Worm (Caenorhabditis elegans) whole organism, mixed stage, embryonic: ENCODE measurements around the gene cul-4.

ENCODE experiments used
- M03D4.4 ChIP-seq: sonication (generic microtip); optimal IDR thresholded peaks from 2 replicates; lab custom pipeline; 2017; ENCODE audit warnings: mild to moderate bottlenecking, missing genetic modification characterization, missing compliant biosample characterization
- bed-3 ChIP-seq: fragments of 200-800 bp; sonication (Bioruptor generic); optimal IDR thresholded peaks from 3 replicates; lab custom pipeline; 2018; ENCODE audit warnings: mild to moderate bottlenecking, missing genetic modification characterization, moderate library complexity, missing compliant biosample characterization
- blmp-1 ChIP-seq: fragments of 150-350 bp; optimal IDR thresholded peaks from 2 replicates; lab custom pipeline; 2014; ENCODE audit warnings: missing biosample characterization, missing genetic modification characterization
- ceh-39 ChIP-seq: fragments of 150-350 bp; optimal IDR thresholded peaks from 2 replicates; lab custom pipeline; 2014; ENCODE audit warnings: missing biosample characterization, missing genetic modification characterization
- ceh-43 ChIP-seq: fragments of 200-800 bp; sonication (Bioruptor generic); optimal IDR thresholded peaks from 2 replicates; lab custom pipeline; 2018; ENCODE audit warnings: mild to moderate bottlenecking, missing genetic modification characterization, moderate library complexity, missing compliant biosample characterization
- ceh-83 ChIP-seq: fragments of 200-800 bp; sonication (Bioruptor generic); optimal IDR thresholded peaks from 2 replicates; lab custom pipeline; 2018; ENCODE audit warnings: mild to moderate bottlenecking, missing genetic modification characterization, missing compliant biosample characterization
- cnd-1 ChIP-seq: fragments of 200-800 bp; sonication (Bioruptor generic); optimal IDR thresholded peaks from 2 replicates; lab custom pipeline; 2018; ENCODE audit warnings: mild to moderate bottlenecking, missing genetic modification characterization, missing compliant biosample characterization
- drap-1 ChIP-seq: fragments of 200-800 bp; sonication (Bioruptor generic); optimal IDR thresholded peaks from 3 replicates; lab custom pipeline; 2018; ENCODE audit warnings: mild to moderate bottlenecking, missing genetic modification characterization, missing compliant biosample characterization
- elt-1 ChIP-seq: sonication (generic microtip); optimal IDR thresholded peaks from 2 replicates; lab custom pipeline; 2017; ENCODE audit warnings: missing genetic modification characterization, mild to moderate bottlenecking, missing compliant biosample characterization, antibody characterized with exemption, moderate library complexity, borderline replicate concordance; ENCODE audit not compliant: insufficient read depth
- elt-3 ChIP-seq: fragments of 150-350 bp; optimal IDR thresholded peaks from 2 replicates; lab custom pipeline; 2014; ENCODE audit warnings: missing biosample characterization, missing genetic modification characterization
- flh-1 ChIP-seq: fragments of 200-800 bp; sonication (Bioruptor generic); optimal IDR thresholded peaks from 2 replicates; lab custom pipeline; 2018; ENCODE audit warnings: mild to moderate bottlenecking, missing genetic modification characterization, moderate library complexity, missing compliant biosample characterization
- ham-2 ChIP-seq: fragments of 200-800 bp; sonication (Bioruptor generic); optimal IDR thresholded peaks from 2 replicates; lab custom pipeline; 2018; ENCODE audit warnings: mild to moderate bottlenecking, missing genetic modification characterization, missing compliant biosample characterization
- hlh-1 ChIP-seq: fragments of 150-350 bp; optimal IDR thresholded peaks from 2 replicates; lab custom pipeline; 2014; ENCODE audit warnings: missing biosample characterization, missing genetic modification reagents, missing genetic modification characterization
- lin-13 ChIP-seq: fragments of 150-350 bp; optimal IDR thresholded peaks from 2 replicates; lab custom pipeline; 2014; ENCODE audit warnings: missing biosample characterization, missing genetic modification characterization
- lin-32 ChIP-seq: fragments of 200-800 bp; sonication (Bioruptor generic); optimal IDR thresholded peaks from 2 replicates; lab custom pipeline; 2018; ENCODE audit warnings: mild to moderate bottlenecking, missing genetic modification characterization, missing compliant biosample characterization
- lsy-2 ChIP-seq: fragments of 150-350 bp; optimal IDR thresholded peaks from 2 replicates; lab custom pipeline; 2014; ENCODE audit warnings: missing biosample characterization, missing genetic modification characterization
- mab-5 ChIP-seq: fragments of 150-350 bp; optimal IDR thresholded peaks from 2 replicates; lab custom pipeline; 2014; ENCODE audit warnings: missing biosample characterization, missing genetic modification characterization
- mls-2 ChIP-seq: sonication (generic microtip); optimal IDR thresholded peaks from 2 replicates; lab custom pipeline; 2016; ENCODE audit warnings: mild to moderate bottlenecking, missing genetic modification characterization, moderate library complexity, missing compliant biosample characterization
- nhr-12 ChIP-seq: fragments of 150-350 bp; optimal IDR thresholded peaks from 2 replicates; lab custom pipeline; 2014; ENCODE audit warnings: missing biosample characterization, missing genetic modification characterization
- nhr-237 ChIP-seq: fragments of 150-350 bp; optimal IDR thresholded peaks from 2 replicates; lab custom pipeline; 2014; ENCODE audit warnings: missing biosample characterization, missing genetic modification characterization
- nhr-28 ChIP-seq: fragments of 150-350 bp; optimal IDR thresholded peaks from 2 replicates; lab custom pipeline; 2014; ENCODE audit warnings: missing biosample characterization, missing genetic modification characterization
- nhr-76 ChIP-seq: sonication (generic microtip); optimal IDR thresholded peaks from 2 replicates; lab custom pipeline; 2017; ENCODE audit warnings: missing biosample characterization, missing genetic modification characterization
- pha-4 ChIP-seq: fragments of 150-350 bp; optimal IDR thresholded peaks from 2 replicates; lab custom pipeline; 2018; ENCODE audit warnings: missing biosample characterization, missing genetic modification reagents, missing genetic modification characterization
- sem-2 ChIP-seq: fragments of 200-800 bp; sonication (Bioruptor generic); optimal IDR thresholded peaks from 2 replicates; lab custom pipeline; 2018; ENCODE audit warnings: mild to moderate bottlenecking, missing genetic modification characterization, missing compliant biosample characterization
- snpc-4 ChIP-seq: fragments of 150-350 bp; optimal IDR thresholded peaks from 2 replicates; lab custom pipeline; 2014; ENCODE audit warnings: missing biosample characterization, missing genetic modification characterization
- tbx-8 ChIP-seq: fragments of 200-800 bp; sonication (Bioruptor generic); optimal IDR thresholded peaks from 2 replicates; lab custom pipeline; 2018; ENCODE audit warnings: mild to moderate bottlenecking, missing genetic modification characterization, moderate library complexity, missing compliant biosample characterization
- unc-120 ChIP-seq: sonication (generic microtip); optimal IDR thresholded peaks from 2 replicates; lab custom pipeline; 2017; ENCODE audit warnings: missing genetic modification characterization, missing compliant biosample characterization; ENCODE audit not compliant: poor library complexity, severe bottlenecking
- unc-39 ChIP-seq: fragments of 150-350 bp; optimal IDR thresholded peaks from 2 replicates; lab custom pipeline; 2014; ENCODE audit warnings: missing biosample characterization, missing genetic modification characterization
- unc-62 ChIP-seq: fragments of 150-350 bp; optimal IDR thresholded peaks from 2 replicates; lab custom pipeline; 2014; ENCODE audit warnings: missing biosample characterization, missing genetic modification reagents, missing genetic modification characterization

cul-4 gene

ce11 chrII:7272513-7272912, 29.4 kb upstream of the cul-4 start:
- TF ChIP-seq snpc-4 (tag; lab: Kevin White, UChicago): no peak
- no peak for TF ChIP-seq M03D4.4 (tag; lab: Kevin White, UChicago)
- TF ChIP-seq drap-1 (GFP tag; lab: Kevin White, UChicago): no peak
- TF ChIP-seq nhr-237: no peak
- TF ChIP-seq bed-3 (GFP tag; lab: Kevin White, UChicago): no peak
- no peak for TF ChIP-seq hlh-1 (tag; lab: Kevin White, UChicago)
- TF ChIP-seq nhr-28 (tag; lab: Kevin White, UChicago): no peak
- TF ChIP-seq ceh-39 (tag; lab: Kevin White, UChicago): no peak
- TF ChIP-seq unc-39 (tag; lab: Kevin White, UChicago): no peak
- TF ChIP-seq lin-13 (tag; lab: Kevin White, UChicago): no peak
- no peak for TF ChIP-seq lsy-2 (tag; lab: Kevin White, UChicago)
- TF ChIP-seq, all 35 proteins: peak for 0

- TF ChIP-seq pha-4 (tag; lab: Kevin White, UChicago) (no peak), nhr-237 (no peak), mab-5 (tag; lab: Kevin White, UChicago) (no peak), flh-1 (GFP tag; lab: Kevin White, UChicago) (no peak), mls-2 (tag; lab: Kevin White, UChicago) (no peak), elt-3 (tag; lab: Kevin White, UChicago) (no peak), tbx-8 (GFP tag; lab: Kevin White, UChicago) (no peak), unc-39 (tag; lab: Kevin White, UChicago) (no peak), ceh-43 (GFP tag; lab: Kevin White, UChicago) (no peak), blmp-1 (tag; lab: Kevin White, UChicago) (no peak), elt-1 (tag; lab: Kevin White, UChicago) (no peak), ceh-39 (tag; lab: Kevin White, UChicago) (no peak)
Measured at ce11 chrII:7273517-7273916, 28.4 kb upstream of the cul-4 start.

- TF ChIP-seq snpc-4 (tag; lab: Kevin White, UChicago) (no peak), ceh-83 (GFP tag; lab: Kevin White, UChicago) (no peak), flh-1 (GFP tag; lab: Kevin White, UChicago) (no peak), blmp-1 (tag; lab: Kevin White, UChicago) (no peak), nhr-12 (no peak), hlh-1 (tag; lab: Kevin White, UChicago) (no peak), nhr-76 (no peak), unc-62 (no peak), lin-13 (tag; lab: Kevin White, UChicago) (no peak), drap-1 (GFP tag; lab: Kevin White, UChicago) (no peak), bed-3 (GFP tag; lab: Kevin White, UChicago) (no peak), mls-2 (tag; lab: Kevin White, UChicago) (no peak)
Measured at ce11 chrII:7277257-7277656, 24.6 kb upstream of the cul-4 start.

ce11 chrII:7277925-7278324, 24.0 kb upstream of the cul-4 start:
- TF ChIP-seq drap-1 (GFP tag; lab: Kevin White, UChicago): no peak

ce11 chrII:7279808-7280207, 22.1 kb upstream of the cul-4 start:
- no peak for TF ChIP-seq pha-4 (tag; lab: Kevin White, UChicago)
- TF ChIP-seq mls-2 (tag; lab: Kevin White, UChicago): no peak
- no peak for TF ChIP-seq nhr-12
- no peak for TF ChIP-seq flh-1 (GFP tag; lab: Kevin White, UChicago)
- no peak for TF ChIP-seq drap-1 (GFP tag; lab: Kevin White, UChicago)
- TF ChIP-seq cnd-1 (tag; lab: Kevin White, UChicago): no peak
- no peak for TF ChIP-seq lin-13 (tag; lab: Kevin White, UChicago)
- no peak for TF ChIP-seq hlh-1 (tag; lab: Kevin White, UChicago)
- no peak for TF ChIP-seq ceh-39 (tag; lab: Kevin White, UChicago)
- TF ChIP-seq blmp-1 (tag; lab: Kevin White, UChicago): no peak
- no peak for TF ChIP-seq tbx-8 (GFP tag; lab: Kevin White, UChicago)
- no peak for TF ChIP-seq ham-2 (GFP tag; lab: Kevin White, UChicago)
- no peak for TF ChIP-seq ceh-43 (GFP tag; lab: Kevin White, UChicago)
- TF ChIP-seq lin-32 (GFP tag; lab: Kevin White, UChicago): no peak
- TF ChIP-seq sem-2 (GFP tag; lab: Kevin White, UChicago): no peak
- TF ChIP-seq unc-120 (tag; lab: Kevin White, UChicago): no peak
